Fruit fly (Drosophila melanogaster) whole organism, embryonic: ENCODE measurements around the gene CG11951.

Experiments
- Abd-B ChIP-seq: fragments of 200-800 bp; sonication (Bioruptor generic); optimal IDR thresholded peaks from 2 replicates; lab custom pipeline; 2018; ENCODE audit warnings: missing biosample characterization, mild to moderate bottlenecking, missing genetic modification characterization, moderate library complexity
- B-H1 ChIP-seq: fragments of 200-800 bp; sonication (Bioruptor generic); IDR thresholded peaks from 3 replicates; pipeline ENCODE4 v1.3.6; 2022; ENCODE audit warnings: missing biosample characterization, missing genetic modification characterization
- B-H2 ChIP-seq: fragments of 200-800 bp; sonication (Bioruptor generic); optimal IDR thresholded peaks from 2 replicates; lab custom pipeline; 2018; ENCODE audit warnings: missing biosample characterization, mild to moderate bottlenecking, missing genetic modification characterization
- Blimp-1 ChIP-seq: fragments of 200-800 bp; sonication (Bioruptor generic); optimal IDR thresholded peaks from 3 replicates; lab custom pipeline; 2018; ENCODE audit warnings: missing biosample characterization, missing genetic modification characterization, mild to moderate bottlenecking, moderate library complexity, missing genetic modification reagents
- CG10654 ChIP-seq: fragments of 200-800 bp; sonication (Bioruptor generic); optimal IDR thresholded peaks from 2 replicates; lab custom pipeline; 2016; ENCODE audit warnings: missing biosample characterization, missing genetic modification characterization
- CG10959 ChIP-seq: fragments of 200-800 bp; sonication (Bioruptor generic); IDR thresholded peaks from 2 replicates; pipeline ENCODE4 v1.3.6; 2022; ENCODE audit warnings: missing biosample characterization, missing genetic modification characterization
- CG12236 ChIP-seq: fragments of 200-800 bp; sonication (Bioruptor generic); optimal IDR thresholded peaks from 2 replicates; lab custom pipeline; 2016; ENCODE audit warnings: missing biosample characterization, missing genetic modification characterization
- CG17361 ChIP-seq: fragments of 200-800 bp; sonication (Bioruptor generic); IDR thresholded peaks from 3 replicates; pipeline ENCODE4 v1.3.6; 2022; ENCODE audit warnings: missing biosample characterization, missing genetic modification characterization
- CG32767 ChIP-seq: fragments of 200-800 bp; sonication (Bioruptor generic); IDR thresholded peaks from 2 replicates; pipeline ENCODE4 v1.3.6; 2022; ENCODE audit warnings: missing biosample characterization, missing genetic modification characterization
- CG34422 ChIP-seq: fragments of 200-800 bp; sonication (Bioruptor generic); IDR thresholded peaks from 3 replicates; pipeline ENCODE4 v1.3.6; 2022; ENCODE audit warnings: missing biosample characterization, missing genetic modification characterization
- CG4282 ChIP-seq: fragments of 200-800 bp; sonication (Bioruptor generic); optimal IDR thresholded peaks from 2 replicates; lab custom pipeline; 2016; ENCODE audit warnings: missing biosample characterization, missing genetic modification characterization
- CG8089 ChIP-seq: fragments of 200-800 bp; sonication (Bioruptor generic); optimal IDR thresholded peaks from 3 replicates; lab custom pipeline; 2016; ENCODE audit warnings: missing biosample characterization, missing genetic modification characterization
- CG8281 ChIP-seq: fragments of 200-800 bp; sonication (Bioruptor generic); optimal IDR thresholded peaks from 2 replicates; lab custom pipeline; 2018; ENCODE audit warnings: missing biosample characterization, mild to moderate bottlenecking, missing genetic modification characterization, moderate library complexity
- CG8388 ChIP-seq: fragments of 200-800 bp; sonication (Bioruptor generic); optimal IDR thresholded peaks from 2 replicates; lab custom pipeline; 2019; ENCODE audit warnings: missing biosample characterization, mild to moderate bottlenecking, missing genetic modification characterization, moderate library complexity
- CG8765 ChIP-seq: fragments of 200-800 bp; sonication (Bioruptor generic); IDR thresholded peaks from 2 replicates; pipeline ENCODE4 v1.3.6; 2022; ENCODE audit warnings: missing biosample characterization, missing genetic modification characterization
- CG8944 ChIP-seq: fragments of 200-800 bp; sonication (Bioruptor generic); optimal IDR thresholded peaks from 3 replicates; lab custom pipeline; 2016; ENCODE audit warnings: missing biosample characterization, missing genetic modification characterization
- CG9797 ChIP-seq: fragments of 200-800 bp; sonication (Bioruptor generic); optimal IDR thresholded peaks from 3 replicates; lab custom pipeline; 2018; ENCODE audit warnings: missing biosample characterization, mild to moderate bottlenecking, missing genetic modification characterization
- CTCF ChIP-seq: fragments of 200-800 bp; sonication (Bioruptor generic); optimal IDR thresholded peaks from 2 replicates; lab custom pipeline; 2017; ENCODE audit warnings: missing biosample characterization, mild to moderate bottlenecking, missing genetic modification characterization, moderate library complexity
- CrebB ChIP-seq: fragments of 200-800 bp; sonication (Bioruptor generic); optimal IDR thresholded peaks from 3 replicates; lab custom pipeline; 2018; ENCODE audit warnings: missing biosample characterization, mild to moderate bottlenecking, missing genetic modification characterization
- Drgx ChIP-seq: fragments of 200-800 bp; sonication (Bioruptor generic); IDR thresholded peaks from 2 replicates; pipeline ENCODE4 v1.3.6; 2022; ENCODE audit warnings: missing biosample characterization, missing genetic modification characterization
- Ets65A ChIP-seq: fragments of 200-800 bp; sonication (Bioruptor generic); peaks from one replicate; lab custom pipeline; 2016; ENCODE audit warnings: missing biosample characterization, missing genetic modification characterization
- Gsc ChIP-seq: fragments of 200-800 bp; sonication (Bioruptor generic); IDR thresholded peaks from 2 replicates; pipeline ENCODE4 v1.3.6; 2022; ENCODE audit warnings: missing biosample characterization, missing genetic modification characterization
- Kr ChIP-seq: fragments of 200-800 bp; sonication (Bioruptor generic); optimal IDR thresholded peaks from 2 replicates; lab custom pipeline; 2017; ENCODE audit warnings: missing biosample characterization, mild to moderate bottlenecking, missing genetic modification characterization
- Lim3 ChIP-seq: fragments of 200-800 bp; sonication (Bioruptor generic); IDR thresholded peaks from 2 replicates; pipeline ENCODE4 v1.3.6; 2022; ENCODE audit warnings: missing biosample characterization, missing genetic modification characterization
- Neu2 ChIP-seq: fragments of 200-800 bp; sonication (Bioruptor generic); optimal IDR thresholded peaks from 3 replicates; lab custom pipeline; 2016; ENCODE audit warnings: missing biosample characterization, missing genetic modification characterization, borderline replicate concordance
- Nf-YA ChIP-seq: fragments of 200-800 bp; sonication (Bioruptor generic); IDR thresholded peaks from 2 replicates; pipeline ENCODE4 v1.3.6; 2022; ENCODE audit warnings: missing biosample characterization, missing genetic modification characterization
- Nf-YC ChIP-seq: fragments of 200-800 bp; optimal IDR thresholded peaks from 3 replicates; lab custom pipeline; 2019; ENCODE audit warnings: missing biosample characterization, mild to moderate bottlenecking, missing genetic modification characterization, moderate library complexity
- Poxn ChIP-seq: fragments of 200-800 bp; sonication (Bioruptor generic); IDR thresholded peaks from 2 replicates; pipeline ENCODE4 v1.3.6; 2022; ENCODE audit warnings: missing biosample characterization, missing genetic modification characterization
- Sry-δ ChIP-seq: fragments of 200-800 bp; sonication (Bioruptor generic); optimal IDR thresholded peaks from 2 replicates; lab custom pipeline; 2016; ENCODE audit warnings: missing biosample characterization, missing genetic modification characterization
- ab ChIP-seq: fragments of 200-800 bp; sonication (Bioruptor generic); optimal IDR thresholded peaks from 2 replicates; lab custom pipeline; 2016; ENCODE audit warnings: missing biosample characterization, missing genetic modification characterization
- ap ChIP-seq: fragments of 200-800 bp; sonication (Bioruptor generic); IDR thresholded peaks from 2 replicates; pipeline ENCODE4 v1.3.6; 2022; ENCODE audit warnings: missing biosample characterization, missing genetic modification characterization
- az2 ChIP-seq: fragments of 200-800 bp; sonication (Bioruptor generic); optimal IDR thresholded peaks from 3 replicates; lab custom pipeline; 2016; ENCODE audit warnings: missing biosample characterization, missing genetic modification characterization
- bsh ChIP-seq, 2 experiments: fragments of 200-800 bp; sonication (Bioruptor generic); optimal IDR thresholded peaks; 2 replicates each; lab custom pipeline; 2017 to 2018; ENCODE audit warnings: mild to moderate bottlenecking in 2 of 2, missing biosample characterization in 2 of 2, missing genetic modification characterization in 2 of 2, moderate library complexity in 1 of 2
- caup ChIP-seq: fragments of 200-800 bp; sonication (Bioruptor generic); optimal IDR thresholded peaks from 3 replicates; lab custom pipeline; 2017; ENCODE audit warnings: missing biosample characterization, mild to moderate bottlenecking, missing genetic modification characterization, moderate library complexity; ENCODE audit not compliant: severe bottlenecking
- corto ChIP-seq: fragments of 200-800 bp; sonication (Bioruptor generic); optimal IDR thresholded peaks from 2 replicates; lab custom pipeline; 2016; ENCODE audit warnings: missing biosample characterization, mild to moderate bottlenecking, missing genetic modification characterization, moderate library complexity
- dati ChIP-seq: fragments of 200-800 bp; sonication (Bioruptor generic); IDR thresholded peaks from 2 replicates; pipeline ENCODE4 v1.3.6; 2022; ENCODE audit warnings: missing biosample characterization, missing genetic modification characterization
- hb ChIP-seq: fragments of 200-800 bp; sonication (Bioruptor generic); IDR thresholded peaks from 3 replicates; pipeline ENCODE4 v1.3.6; 2022; ENCODE audit warnings: missing biosample characterization, missing genetic modification characterization; ENCODE audit not compliant: partially characterized antibody
- lbe ChIP-seq: fragments of 200-800 bp; sonication (Bioruptor generic); optimal IDR thresholded peaks from 2 replicates; lab custom pipeline; 2016; ENCODE audit warnings: missing biosample characterization, mild to moderate bottlenecking, missing genetic modification characterization
- lmd ChIP-seq: fragments of 200-800 bp; sonication (Bioruptor generic); IDR thresholded peaks from 2 replicates; pipeline ENCODE4 v1.3.6; 2022; ENCODE audit warnings: missing biosample characterization, missing genetic modification characterization
- p53 ChIP-seq: fragments of 200-800 bp; sonication (Bioruptor generic); optimal IDR thresholded peaks from 2 replicates; lab custom pipeline; 2016; ENCODE audit warnings: missing biosample characterization, missing genetic modification characterization
- pb ChIP-seq: fragments of 200-800 bp; sonication (Bioruptor generic); optimal IDR thresholded peaks from 3 replicates; lab custom pipeline; 2016; ENCODE audit warnings: missing biosample characterization, missing genetic modification characterization
- pita ChIP-seq: fragments of 200-800 bp; sonication (Bioruptor generic); optimal IDR thresholded peaks from 2 replicates; lab custom pipeline; 2017; ENCODE audit warnings: missing biosample characterization, mild to moderate bottlenecking, missing genetic modification characterization
- pum ChIP-seq: fragments of 200-800 bp; sonication (Bioruptor generic); optimal IDR thresholded peaks from 2 replicates; lab custom pipeline; 2016; ENCODE audit warnings: missing biosample characterization, missing genetic modification characterization
- rib ChIP-seq: fragments of 200-800 bp; sonication (Bioruptor generic); IDR thresholded peaks from 2 replicates; pipeline ENCODE4 v1.3.6; 2022; ENCODE audit warnings: missing biosample characterization, missing genetic modification characterization
- sens-2 ChIP-seq: fragments of 200-800 bp; sonication (Bioruptor generic); IDR thresholded peaks from 2 replicates; pipeline ENCODE4 v1.3.6; 2022; ENCODE audit warnings: missing biosample characterization, missing genetic modification characterization
- so ChIP-seq: fragments of 200-800 bp; sonication (Bioruptor generic); IDR thresholded peaks from 3 replicates; pipeline ENCODE4 v1.3.6; 2022; ENCODE audit warnings: missing biosample characterization, missing genetic modification characterization
- sr ChIP-seq: fragments of 200-800 bp; sonication (Bioruptor generic); IDR thresholded peaks from 3 replicates; pipeline ENCODE4 v1.3.6; 2022; ENCODE audit warnings: missing biosample characterization, missing genetic modification characterization
- trem ChIP-seq: fragments of 200-800 bp; optimal IDR thresholded peaks from 3 replicates; lab custom pipeline; 2019; ENCODE audit warnings: missing biosample characterization, mild to moderate bottlenecking, missing genetic modification characterization, moderate library complexity
- unpg ChIP-seq: fragments of 200-800 bp; sonication (Bioruptor generic); optimal IDR thresholded peaks from 3 replicates; lab custom pipeline; 2018; ENCODE audit warnings: missing biosample characterization, mild to moderate bottlenecking, missing genetic modification characterization, moderate library complexity
- wor ChIP-seq: fragments of 200-800 bp; sonication (Bioruptor generic); IDR thresholded peaks from 2 replicates; pipeline ENCODE4 v1.3.6; 2022; ENCODE audit warnings: missing biosample characterization, missing genetic modification characterization
- zfh1 ChIP-seq: fragments of 200-800 bp; sonication (Bioruptor generic); IDR thresholded peaks from 3 replicates; pipeline ENCODE4 v1.3.6; 2022; ENCODE audit warnings: missing biosample characterization, missing genetic modification characterization

The CG11951 gene

dm6 chr3R:29277748-29278147 lies 39.2 kb upstream of the CG11951 start:
- TF ChIP-seq corto: peak; percentile 13
- TF ChIP-seq pum (GFP tag; lab: Kevin White, UChicago): no peak
- 0 out of 2 replicates have a peak, but pooled peaks have one; percentile 32 for TF ChIP-seq Drgx (GFP tag; lab: Robert Waterston, UW)
- TF ChIP-seq lbe (GFP tag; lab: Kevin White, UChicago): peak; percentile 45
- peak in 1 of 2 experiments; percentile 36 for TF ChIP-seq bsh (GFP tag; optimal IDR thresholded peaks at IDR 0.05; lab: Kevin White, UChicago)

- TF ChIP-seq Nf-YA (GFP tag; lab: Robert Waterston, UW): no peak
- no peak for TF ChIP-seq B-H2
- TF ChIP-seq Gsc (GFP tag; lab: Robert Waterston, UW): no peak
- peak; percentile 13; the same call in 1 of the 2 replicates for TF ChIP-seq dati (GFP tag; lab: Robert Waterston, UW)
- no peak for TF ChIP-seq sr
- TF ChIP-seq p53 (GFP tag; lab: Kevin White, UChicago): no peak
- peak; percentile 25 for TF ChIP-seq az2 (GFP tag; lab: Kevin White, UChicago)
- no peak for TF ChIP-seq Poxn (GFP tag; lab: Robert Waterston, UW)
- peak; percentile 3 for TF ChIP-seq CG8944 (GFP tag; lab: Kevin White, UChicago)
- no peak for TF ChIP-seq CG34422 (GFP tag; lab: Robert Waterston, UW)
- no peak for TF ChIP-seq sens-2
- TF ChIP-seq so (GFP tag; lab: Robert Waterston, UW): no peak
- TF ChIP-seq unpg (GFP tag; lab: Kevin White, UChicago): peak; percentile 17
- peak; percentile 22 for TF ChIP-seq Ets65A (GFP tag; lab: Kevin White, UChicago)
- TF ChIP-seq rib: no peak
- no peak for TF ChIP-seq CG12236 (GFP tag; lab: Kevin White, UChicago)
- TF ChIP-seq CG8388 (GFP tag; lab: Kevin White, UChicago): peak; percentile 26
- no peak for TF ChIP-seq wor
- no peak for TF ChIP-seq CrebB (tag; lab: Kevin White, UChicago)
- 0 out of 2 replicates have a peak, but pooled peaks have one; percentile 45 for TF ChIP-seq CG10959 (GFP tag; lab: Robert Waterston, UW)
- no peak for TF ChIP-seq CG10654 (GFP tag; lab: Kevin White, UChicago)
- TF ChIP-seq Lim3 (GFP tag; lab: Robert Waterston, UW): no peak
- peak; percentile 9 for TF ChIP-seq trem (tag; lab: Kevin White, UChicago)
- no peak for TF ChIP-seq Nf-YC (tag; lab: Kevin White, UChicago)
- no peak for TF ChIP-seq hb (GFP tag; lab: Robert Waterston, UW)
- no peak for TF ChIP-seq CG8281 (tag; lab: Kevin White, UChicago)
- no peak for TF ChIP-seq Neu2 (GFP tag; lab: Kevin White, UChicago)
- no peak for TF ChIP-seq CG9797 (GFP tag; lab: Kevin White, UChicago)
- TF ChIP-seq B-H1 (GFP tag; lab: Robert Waterston, UW): no peak
- TF ChIP-seq Abd-B (GFP tag; lab: Kevin White, UChicago): no peak
- TF ChIP-seq CG4282 (GFP tag; lab: Kevin White, UChicago): no peak
- TF ChIP-seq Kr (GFP tag; lab: Kevin White, UChicago): peak; percentile 42
- TF ChIP-seq ab (GFP tag; lab: Kevin White, UChicago): no peak
- 0 out of 3 replicates have a peak, but pooled peaks have one; percentile 27 for TF ChIP-seq zfh1
- no peak for TF ChIP-seq CTCF (GFP tag; lab: Kevin White, UChicago)
- no peak for TF ChIP-seq Sry-δ (GFP tag; lab: Kevin White, UChicago)
- TF ChIP-seq CG8089 (GFP tag; lab: Kevin White, UChicago): peak; percentile 35
- TF ChIP-seq caup (GFP tag; lab: Kevin White, UChicago): no peak
- peak; percentile 38; the same call in 1 of the 2 replicates for TF ChIP-seq lmd (GFP tag; lab: Robert Waterston, UW)
- TF ChIP-seq ap (GFP tag; lab: Robert Waterston, UW): no peak
- TF ChIP-seq CG17361 (GFP tag; lab: Robert Waterston, UW): 0 out of 3 replicates have a peak, but pooled peaks have one; percentile 9
- no peak for TF ChIP-seq pb (GFP tag; lab: Kevin White, UChicago)
- TF ChIP-seq CG32767: no peak
- TF ChIP-seq Blimp-1: peak; percentile 23
- no peak for TF ChIP-seq pita (GFP tag; lab: Kevin White, UChicago)
- peak; percentile 11; the same call in 1 of the 2 replicates for TF ChIP-seq CG8765 (GFP tag; lab: Robert Waterston, UW)
These were observed 38.5 kb upstream of the CG11951 start for dm6 chr3R:29277009-29277408.
